Fruit fly (Drosophila melanogaster) whole organism, embryonic: ENCODE measurements around the gene Sclp.
A peak's percentile ranks its signal among the peaks of the same experiment; 100 is the strongest.

Source experiments
- Aef1 ChIP-seq: fragments of 200-800 bp; sonication (Bioruptor generic); IDR thresholded peaks from 3 replicates; pipeline ENCODE4 v1.3.6; 2022; ENCODE audit warnings: missing biosample characterization, missing genetic modification characterization
- Antp ChIP-seq: fragments of 200-800 bp; sonication (Bioruptor generic); optimal IDR thresholded peaks from 3 replicates; lab custom pipeline; 2016; ENCODE audit warnings: missing biosample characterization, missing genetic modification characterization
- Awh ChIP-seq: fragments of 200-800 bp; sonication (Bioruptor generic); IDR thresholded peaks from 2 replicates; pipeline ENCODE4, ENCODE4 v1.3.6; 2022; ENCODE audit warnings: missing biosample characterization, missing genetic modification characterization
- CG11085 ChIP-seq: fragments of 200-800 bp; sonication (Bioruptor generic); IDR thresholded peaks from 2 replicates; pipeline ENCODE4 v1.3.6; 2022; ENCODE audit warnings: missing biosample characterization, missing genetic modification characterization
- CG13287 ChIP-seq: fragments of 200-800 bp; sonication (Bioruptor generic); IDR thresholded peaks from 2 replicates; pipeline ENCODE4 v1.3.6; 2022; ENCODE audit warnings: missing biosample characterization, missing genetic modification characterization; ENCODE audit not compliant: partially characterized antibody
- CG14441 ChIP-seq: fragments of 200-800 bp; sonication (Bioruptor generic); IDR thresholded peaks from 2 replicates; pipeline ENCODE4 v1.3.6; 2022; ENCODE audit warnings: missing biosample characterization, missing genetic modification characterization
- CG15073 ChIP-seq: fragments of 200-800 bp; sonication (Bioruptor generic); optimal IDR thresholded peaks from 2 replicates; lab custom pipeline; 2016; ENCODE audit warnings: missing biosample characterization, missing genetic modification characterization
- CG15514 ChIP-seq: fragments of 200-800 bp; sonication (Bioruptor generic); optimal IDR thresholded peaks from 3 replicates; lab custom pipeline; 2017; ENCODE audit warnings: missing biosample characterization, missing genetic modification characterization, mild to moderate bottlenecking, moderate library complexity, missing genetic modification reagents
- CG1603 ChIP-seq: fragments of 200-800 bp; sonication (Bioruptor generic); optimal IDR thresholded peaks from 2 replicates; lab custom pipeline; 2019; ENCODE audit warnings: missing biosample characterization, mild to moderate bottlenecking, missing genetic modification characterization, moderate library complexity
- CG17328 ChIP-seq: fragments of 200-800 bp; sonication (Bioruptor generic); IDR thresholded peaks from 2 replicates; pipeline ENCODE4 v1.3.6; 2022; ENCODE audit warnings: missing biosample characterization, missing genetic modification characterization
- CG18011 ChIP-seq: fragments of 200-800 bp; sonication (Bioruptor generic); optimal IDR thresholded peaks from 2 replicates; lab custom pipeline; 2017; ENCODE audit warnings: missing biosample characterization, missing genetic modification characterization, mild to moderate bottlenecking, moderate library complexity, missing genotype
- CG2199 ChIP-seq: fragments of 200-800 bp; sonication (Bioruptor generic); IDR thresholded peaks from 3 replicates; pipeline ENCODE4 v1.3.6; 2022; ENCODE audit warnings: missing biosample characterization, missing genetic modification characterization
- CG34224 ChIP-seq: fragments of 200-800 bp; sonication (Bioruptor generic); IDR thresholded peaks from 3 replicates; pipeline ENCODE4 v1.3.6; 2022; ENCODE audit warnings: missing biosample characterization, missing genetic modification characterization; ENCODE audit not compliant: partially characterized antibody
- CG34422 ChIP-seq: fragments of 200-800 bp; sonication (Bioruptor generic); IDR thresholded peaks from 3 replicates; pipeline ENCODE4 v1.3.6; 2022; ENCODE audit warnings: missing biosample characterization, missing genetic modification characterization
- CG6654 ChIP-seq: fragments of 200-800 bp; sonication (Bioruptor generic); optimal IDR thresholded peaks from 2 replicates; lab custom pipeline; 2017; ENCODE audit warnings: missing biosample characterization, mild to moderate bottlenecking, missing genetic modification characterization
- CG6813 ChIP-seq: fragments of 200-800 bp; sonication (Bioruptor generic); optimal IDR thresholded peaks from 2 replicates; lab custom pipeline; 2017; ENCODE audit warnings: missing biosample characterization, missing genetic modification characterization, mild to moderate bottlenecking, moderate library complexity, missing genetic modification reagents
- CG6854 ChIP-seq: fragments of 200-800 bp; sonication (Bioruptor generic); optimal IDR thresholded peaks from 3 replicates; lab custom pipeline; 2017; ENCODE audit warnings: missing biosample characterization, mild to moderate bottlenecking, missing genetic modification characterization
- CG8290 ChIP-seq, 3 experiments: fragments of 200-800 bp; sonication (Bioruptor generic); optimal IDR thresholded peaks; 2 replicates each; lab custom pipeline; 2016 to 2019; ENCODE audit warnings: missing biosample characterization in 3 of 3, missing genetic modification characterization in 3 of 3, mild to moderate bottlenecking in 2 of 3, moderate library complexity in 1 of 3
- CG9797 ChIP-seq: fragments of 200-800 bp; sonication (Bioruptor generic); optimal IDR thresholded peaks from 3 replicates; lab custom pipeline; 2018; ENCODE audit warnings: missing biosample characterization, mild to moderate bottlenecking, missing genetic modification characterization
- Dll ChIP-seq: fragments of 200-800 bp; sonication (Bioruptor generic); IDR thresholded peaks from 4 replicates; pipeline ENCODE4 v1.3.6; 2022; ENCODE audit warnings: missing biosample characterization, missing genetic modification characterization; ENCODE audit not compliant: partially characterized antibody
- Dp ChIP-seq: fragments of 200-800 bp; sonication (Bioruptor generic); optimal IDR thresholded peaks from 2 replicates; lab custom pipeline; 2018; ENCODE audit warnings: missing biosample characterization, mild to moderate bottlenecking, missing genetic modification characterization, moderate library complexity
- Ets97D ChIP-seq: fragments of 200-800 bp; sonication (Bioruptor generic); optimal IDR thresholded peaks from 3 replicates; lab custom pipeline; 2016; ENCODE audit warnings: missing biosample characterization, missing genetic modification characterization
- GATAe ChIP-seq: fragments of 200-800 bp; sonication (Bioruptor generic); conservative IDR thresholded peaks from 2 replicates; pipeline ENCODE4 v1.3.6; 2022; ENCODE audit warnings: missing biosample characterization, missing genetic modification characterization
- H15 ChIP-seq: fragments of 200-800 bp; sonication (Bioruptor generic); IDR thresholded peaks from 3 replicates; pipeline ENCODE4 v1.3.6; 2022; ENCODE audit warnings: missing biosample characterization, missing genetic modification characterization
- HLH4C ChIP-seq: fragments of 200-800 bp; sonication (Bioruptor generic); IDR thresholded peaks from 3 replicates; pipeline ENCODE4 v1.3.6; 2022; ENCODE audit warnings: missing biosample characterization, missing genetic modification characterization; ENCODE audit not compliant: partially characterized antibody
- HmgZ ChIP-seq: fragments of 200-800 bp; sonication (Bioruptor generic); optimal IDR thresholded peaks from 2 replicates; lab custom pipeline; 2018; ENCODE audit warnings: missing biosample characterization, mild to moderate bottlenecking, missing genetic modification characterization
- Hmr ChIP-seq: fragments of 200-800 bp; sonication (Bioruptor generic); optimal IDR thresholded peaks from 3 replicates; lab custom pipeline; 2017; ENCODE audit warnings: mild to moderate bottlenecking, missing biosample characterization, missing genetic modification reagents, missing genetic modification characterization
- Hr39 ChIP-seq: fragments of >200 bp; optimal IDR thresholded peaks from 2 replicates; lab custom pipeline; 2017
- Nf-YC ChIP-seq: fragments of 200-800 bp; optimal IDR thresholded peaks from 3 replicates; lab custom pipeline; 2019; ENCODE audit warnings: missing biosample characterization, mild to moderate bottlenecking, missing genetic modification characterization, moderate library complexity
- Poxn ChIP-seq: fragments of 200-800 bp; sonication (Bioruptor generic); IDR thresholded peaks from 2 replicates; pipeline ENCODE4 v1.3.6; 2022; ENCODE audit warnings: missing biosample characterization, missing genetic modification characterization
- Sin3A ChIP-seq: fragments of >200 bp; optimal IDR thresholded peaks from 2 replicates; lab custom pipeline; 2018
- Sox100B ChIP-seq: fragments of 200-800 bp; sonication (Bioruptor generic); optimal IDR thresholded peaks from 3 replicates; lab custom pipeline; 2018; ENCODE audit warnings: missing biosample characterization, mild to moderate bottlenecking, missing genetic modification characterization
- Sry-β ChIP-seq: fragments of 200-800 bp; sonication (Bioruptor generic); optimal IDR thresholded peaks from 2 replicates; lab custom pipeline; 2018; ENCODE audit warnings: missing biosample characterization, mild to moderate bottlenecking, missing genetic modification characterization, moderate library complexity
- YL-1 ChIP-seq: fragments of 200-800 bp; sonication (Bioruptor generic); optimal IDR thresholded peaks from 3 replicates; lab custom pipeline; 2017; ENCODE audit warnings: missing biosample characterization, mild to moderate bottlenecking, missing genetic modification characterization
- bigmax ChIP-seq: fragments of 200-800 bp; sonication (Bioruptor generic); optimal IDR thresholded peaks from 2 replicates; lab custom pipeline; 2018; ENCODE audit warnings: missing biosample characterization, mild to moderate bottlenecking, missing genetic modification characterization
- cas ChIP-seq: fragments of 200-800 bp; sonication (Bioruptor generic); IDR thresholded peaks from 2 replicates; pipeline ENCODE4 v1.3.6; 2022; ENCODE audit warnings: missing biosample characterization, missing genetic modification characterization
- cwo ChIP-seq: fragments of 200-800 bp; sonication (Bioruptor generic); optimal IDR thresholded peaks from 3 replicates; lab custom pipeline; 2017; ENCODE audit warnings: missing biosample characterization, missing genetic modification characterization, mild to moderate bottlenecking, moderate library complexity, missing genetic modification reagents
- dysf ChIP-seq: fragments of 200-800 bp; sonication (Bioruptor generic); IDR thresholded peaks from 3 replicates; pipeline ENCODE4 v1.3.6; 2022; ENCODE audit warnings: missing biosample characterization, missing genetic modification characterization
- fd96Cb ChIP-seq: fragments of 200-800 bp; sonication (Bioruptor generic); optimal IDR thresholded peaks from 2 replicates; lab custom pipeline; 2018; ENCODE audit warnings: missing biosample characterization, mild to moderate bottlenecking, missing genetic modification characterization, moderate library complexity
- gcm ChIP-seq: fragments of 200-800 bp; sonication (Bioruptor generic); optimal IDR thresholded peaks from 2 replicates; lab custom pipeline; 2019; ENCODE audit warnings: missing biosample characterization, mild to moderate bottlenecking, missing genetic modification characterization, moderate library complexity
- gsb-n ChIP-seq: fragments of 200-800 bp; sonication (Bioruptor generic); optimal IDR thresholded peaks from 3 replicates; lab custom pipeline; 2018; ENCODE audit warnings: missing biosample characterization, mild to moderate bottlenecking, missing genetic modification characterization
- kni ChIP-seq: fragments of 200-800 bp; sonication (Bioruptor generic); optimal IDR thresholded peaks from 3 replicates; lab custom pipeline; 2017; ENCODE audit warnings: mild to moderate bottlenecking, missing biosample characterization, missing genetic modification reagents, missing genetic modification characterization
- prd ChIP-seq, 3 experiments: fragments of >200 bp in 2 of 3; fragments of 200-800 bp in 1 of 3; sonication (Bioruptor generic) in 1 of 3; optimal IDR thresholded peaks in 2 of 3; IDR thresholded peaks in 1 of 3; 2 replicates in 2 of 3; 3 replicates in 1 of 3; pipeline versions ENCODE4 v1.3.6 to Lab custom; 2017 to 2022; ENCODE audit warnings: missing biosample characterization in 1 of 3, missing genetic modification characterization in 1 of 3
- row ChIP-seq: fragments of 200-800 bp; sonication (Bioruptor generic); IDR thresholded peaks from 3 replicates; pipeline ENCODE4 v1.3.6; 2022; ENCODE audit warnings: missing biosample characterization, missing genetic modification characterization
- scrt ChIP-seq: fragments of 200-800 bp; sonication (Bioruptor generic); optimal IDR thresholded peaks from 2 replicates; lab custom pipeline; 2018; ENCODE audit warnings: missing biosample characterization, mild to moderate bottlenecking, missing genetic modification characterization, moderate library complexity
- stwl ChIP-seq: fragments of 200-800 bp; sonication (Bioruptor generic); optimal IDR thresholded peaks from 3 replicates; lab custom pipeline; 2018; ENCODE audit warnings: missing biosample characterization, mild to moderate bottlenecking, missing genetic modification characterization, moderate library complexity
- sug ChIP-seq: fragments of 200-800 bp; optimal IDR thresholded peaks from 2 replicates; lab custom pipeline; 2019; ENCODE audit warnings: missing biosample characterization, mild to moderate bottlenecking, missing genetic modification characterization, moderate library complexity
- tgo ChIP-seq: fragments of 200-800 bp; sonication (Bioruptor generic); IDR thresholded peaks from 3 replicates; pipeline ENCODE4 v1.3.6; 2022; ENCODE audit warnings: missing biosample characterization, missing genetic modification characterization
- wdn ChIP-seq: fragments of 200-800 bp; sonication (Bioruptor generic); IDR thresholded peaks from 2 replicates; pipeline ENCODE4 v1.3.6; 2022; ENCODE audit warnings: missing biosample characterization, missing genetic modification characterization
- zen ChIP-seq: fragments of 200-800 bp; sonication (Bioruptor generic); optimal IDR thresholded peaks from 3 replicates; lab custom pipeline; 2018; ENCODE audit warnings: missing biosample characterization, mild to moderate bottlenecking, missing genetic modification characterization, moderate library complexity

Gene Sclp

DNA sequence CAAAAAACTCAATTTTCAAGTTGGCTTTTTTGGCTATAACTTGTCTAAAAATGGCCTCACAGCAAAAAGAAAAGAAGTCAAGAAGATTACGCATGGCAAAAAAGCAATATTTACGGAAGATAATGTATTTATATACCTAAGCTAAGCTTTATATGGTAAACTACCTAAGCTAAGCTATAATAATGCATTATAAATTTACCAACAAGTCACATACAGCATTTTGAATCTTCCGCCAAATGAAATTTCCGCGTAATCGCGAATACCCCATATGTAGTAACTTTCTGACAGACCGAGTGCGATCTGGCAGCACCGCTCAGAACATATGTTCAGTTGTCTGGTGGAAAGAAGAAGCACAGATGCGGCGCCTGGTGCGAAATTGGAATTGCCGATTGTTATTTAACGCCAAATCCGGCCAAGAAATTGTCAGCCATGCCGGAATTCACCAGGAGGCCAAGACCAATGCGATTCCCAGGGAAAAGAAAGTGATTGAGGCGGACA, 32.7 kb downstream of the Sclp start, which contains the start of gene sicily (continued):
- TF ChIP-seq CG13287 (peak; percentile 51), CG6654 (no peak), cwo (GFP tag; lab: Kevin White, UChicago) (no peak), fd96Cb (no peak), Sry-β (GFP tag; lab: Kevin White, UChicago) (peak; percentile 29), zen (tag; lab: Kevin White, UChicago) (no peak), bigmax (GFP tag; lab: Kevin White, UChicago) (no peak), CG8290 (GFP tag; optimal IDR thresholded peaks at IDR 0.05; lab: Kevin White, UChicago) (no peak), CG8290 (tag; optimal IDR thresholded peaks at IDR 0.05; lab: Kevin White, UChicago) (no peak), row (peak; percentile 63; the same call in 2 of the 3 replicates), Dp (GFP tag; lab: Kevin White, UChicago) (peak; percentile 85), CG2199 (no peak), CG18011 (GFP tag; lab: Kevin White, UChicago) (no peak), Aef1 (GFP tag; lab: Robert Waterston, UW) (no peak), gsb-n (tag; lab: Kevin White, UChicago) (no peak), Dll (GFP tag; lab: Robert Waterston, UW) (0 out of 4 replicates have a peak, but pooled peaks have one; percentile 23), HLH4C (GFP tag; lab: Robert Waterston, UW) (no peak), Ets97D (peak; percentile 46), scrt (GFP tag; lab: Kevin White, UChicago) (no peak), CG9797 (GFP tag; lab: Kevin White, UChicago) (peak; percentile 25), GATAe (GFP tag; lab: Robert Waterston, UW) (no peak), wdn (GFP tag; lab: Robert Waterston, UW) (no peak), gcm (no peak), dysf (GFP tag; lab: Robert Waterston, UW) (no peak), CG14441 (GFP tag; lab: Robert Waterston, UW) (no peak), CG6854 (no peak), Sin3A (lab: Kevin White, UChicago) (peak; percentile 5), tgo (GFP tag; lab: Robert Waterston, UW) (no peak), CG6813 (GFP tag; lab: Kevin White, UChicago) (no peak), sug (tag; lab: Kevin White, UChicago) (no peak), CG34422 (GFP tag; lab: Robert Waterston, UW) (peak; percentile 26; the same call in 1 of the 3 replicates), HmgZ (tag; lab: Kevin White, UChicago) (peak; percentile 32), CG34224 (GFP tag; lab: Robert Waterston, UW) (peak; percentile 54; the same call in 1 of the 3 replicates), YL-1 (GFP tag; lab: Kevin White, UChicago) (peak; percentile 12), CG15514 (GFP tag; lab: Kevin White, UChicago) (peak; percentile 62), cas (GFP tag; lab: Robert Waterston, UW) (no peak), CG15073 (GFP tag; lab: Kevin White, UChicago) (no peak), stwl (tag; lab: Kevin White, UChicago) (peak; percentile 39), H15 (GFP tag; lab: Robert Waterston, UW) (no peak), kni (GFP tag; lab: Kevin White, UChicago) (no peak), Sox100B (GFP tag; lab: Kevin White, UChicago) (no peak), Poxn (GFP tag; lab: Robert Waterston, UW) (no peak), CG17328 (GFP tag; lab: Robert Waterston, UW) (no peak), Antp (GFP tag; lab: Kevin White, UChicago) (no peak), Awh (GFP tag; lab: Robert Waterston, UW) (0 out of 2 replicates have a peak, but pooled peaks have one; percentile 30), prd (optimal IDR thresholded peaks at IDR 0.05; lab: Kevin White, UChicago) (no peak), prd (GFP tag; IDR thresholded peaks at IDR 0.05; lab: Robert Waterston, UW) (no peak), CG1603 (tag; lab: Kevin White, UChicago) (no peak), Nf-YC (tag; lab: Kevin White, UChicago) (no peak), Hr39 (lab: Kevin White, UChicago) (no peak), CG11085 (GFP tag; lab: Robert Waterston, UW) (no peak), Hmr (GFP tag; lab: Kevin White, UChicago) (no peak)
